Worm (Caenorhabditis elegans): Measurements from ENCODE around the gene prmt-5.
A peak's percentile ranks its signal among the peaks of the same experiment; 100 is the strongest.

prmt-5 gene

ce11 chrIII:5230415-5230814, at the start of gene prmt-5 (continued):
- peak; percentile 73 for TF ChIP-seq ztf-3 (GFP tag; optimal IDR thresholded peaks at IDR 0.05)
- peak; percentile 29 for TF ChIP-seq snpc-1.1 (tag; optimal IDR thresholded peaks at IDR 0.05; ENCODE audit: insufficient read depth)
- TF ChIP-seq aptf-2 (GFP tag; conservative IDR thresholded peaks at IDR 0.05), result no peak
- peak; percentile 68 for TF ChIP-seq lin-54 (GFP tag; optimal IDR thresholded peaks at IDR 0.05)
- TF ChIP-seq T07F8.4 (tag; optimal IDR thresholded peaks at IDR 0.05), result no peak
- peak; percentile 79 for TF ChIP-seq atf-7 (tag; optimal IDR thresholded peaks at IDR 0.05)
- TF ChIP-seq lsl-1 (GFP tag; optimal IDR thresholded peaks at IDR 0.05), result peak; percentile 44
- TF ChIP-seq B0261.1 (tag; optimal IDR thresholded peaks at IDR 0.05), result peak; percentile 22
- peak; percentile 97 for TF ChIP-seq F52B5.7 (tag; optimal IDR thresholded peaks at IDR 0.05)
- TF ChIP-seq ama-1 (optimal IDR thresholded peaks at IDR 0.05), result peak; percentile 91
- TF ChIP-seq ama-1 (GFP tag; optimal IDR thresholded peaks at IDR 0.05), result peak; percentile 56 to 61
- TF ChIP-seq rpc-1 (optimal IDR thresholded peaks at IDR 0.05), result no peak
- no peak for TF ChIP-seq rpc-1 (tag; optimal IDR thresholded peaks at IDR 0.05)
- TF ChIP-seq hsf-1 (GFP tag; IDR thresholded peaks at IDR 0.05), result peak; percentile 66; the same call in 1 of the 2 replicates
- peak; percentile 84 for TF ChIP-seq madf-6 (GFP tag; IDR thresholded peaks at IDR 0.05)
- TF ChIP-seq ceh-91 (GFP tag; IDR thresholded peaks at IDR 0.05), result no peak
- peak; percentile 52; the same call in 1 of the 2 replicates for TF ChIP-seq rcor-1 (GFP tag; IDR thresholded peaks at IDR 0.05)
- peak; percentile 10 for TF ChIP-seq K12H6.12 (tag; optimal IDR thresholded peaks at IDR 0.05)
- TF ChIP-seq lin-40 (tag; optimal IDR thresholded peaks at IDR 0.05), result peak; percentile 53
- TF ChIP-seq F49E8.2 (tag; optimal IDR thresholded peaks at IDR 0.05; ENCODE audit: insufficient read depth), result peak; percentile 91
- no peak for TF ChIP-seq hlh-12 (tag; optimal IDR thresholded peaks at IDR 0.05)
- TF ChIP-seq snpc-3.4 (tag; optimal IDR thresholded peaks at IDR 0.05), result peak; percentile 62
- TF ChIP-seq chd-7 (tag; optimal IDR thresholded peaks at IDR 0.05), result peak; percentile 93
- peak; percentile 95 for TF ChIP-seq fkh-3 (tag; optimal IDR thresholded peaks at IDR 0.05)
- TF ChIP-seq let-607 (tag; optimal IDR thresholded peaks at IDR 0.05), result peak; percentile 46 to 51
- TF ChIP-seq dox-1 (GFP tag; IDR thresholded peaks at IDR 0.05), result peak; percentile 59
- TF ChIP-seq tlf-1 (GFP tag; optimal IDR thresholded peaks at IDR 0.05), result peak; percentile 89
- no peak for TF ChIP-seq attf-5 (GFP tag; optimal IDR thresholded peaks at IDR 0.05)
- peak; percentile 3 for TF ChIP-seq him-1 (tag; optimal IDR thresholded peaks at IDR 0.05)
- TF ChIP-seq hmg-20 (GFP tag; IDR thresholded peaks at IDR 0.05), result peak; percentile 70
- TF ChIP-seq hrde-1 (tag; optimal IDR thresholded peaks at IDR 0.05; ENCODE audit: borderline replicate concordance), result peak; percentile 84
- peak; percentile 90 for TF ChIP-seq ceh-79 (tag; optimal IDR thresholded peaks at IDR 0.05)
- no peak for TF ChIP-seq egl-18 (GFP tag; IDR thresholded peaks at IDR 0.05)
- TF ChIP-seq athp-1 (tag; optimal IDR thresholded peaks at IDR 0.05), result peak; percentile 91
- TF ChIP-seq pbrm-1 (GFP tag; IDR thresholded peaks at IDR 0.05), result peak; percentile 68; the same call in 1 of the 2 replicates
- TF ChIP-seq nhr-179 (tag; optimal IDR thresholded peaks at IDR 0.05), result no peak
- TF ChIP-seq akir-1 (GFP tag; optimal IDR thresholded peaks at IDR 0.05), result no peak
- peak; percentile 36 for TF ChIP-seq F57A8.1 (GFP tag; optimal IDR thresholded peaks at IDR 0.05)
- peak; percentile 85 for TF ChIP-seq Y56A3A.18 (GFP tag; IDR thresholded peaks at IDR 0.05)
- TF ChIP-seq cebp-1 (GFP tag; IDR thresholded peaks at IDR 0.05), result no peak
- TF ChIP-seq cebp-1 (tag; optimal IDR thresholded peaks at IDR 0.05), result peak; percentile 54
- peak; percentile 78 for TF ChIP-seq let-526 (GFP tag; IDR thresholded peaks at IDR 0.05)
- TF ChIP-seq xnd-1 (tag; optimal IDR thresholded peaks at IDR 0.05), result peak; percentile 43
- TF ChIP-seq D2030.7 (GFP tag; IDR thresholded peaks at IDR 0.05), result peak; percentile 47
